Worm (Caenorhabditis elegans) whole organism, midembryonic: Measurements from ENCODE around the gene prp-3.

Experiments
- T22C8.4 ChIP-seq: fragments of 200-800 bp; sonication (Bioruptor generic); IDR thresholded peaks from 2 replicates; pipeline ENCODE4 v1.3.6; 2022; ENCODE audit warnings: missing genetic modification characterization, missing compliant biosample characterization
- cog-1 ChIP-seq: sonication (generic microtip); optimal IDR thresholded peaks from 2 replicates; lab custom pipeline; 2016; ENCODE audit warnings: missing genetic modification characterization, missing compliant biosample characterization
- flt-1 ChIP-seq: fragments of 200-800 bp; sonication (Bioruptor generic); IDR thresholded peaks from 2 replicates; pipeline ENCODE4 v1.3.6; 2022; ENCODE audit warnings: missing genetic modification characterization, missing compliant biosample characterization
- klf-2 ChIP-seq: fragments of 200-800 bp; sonication (Bioruptor generic); conservative IDR thresholded peaks from 2 replicates; pipeline ENCODE4 v1.3.6; 2022; ENCODE audit warnings: missing genetic modification reagents, missing genetic modification characterization, missing compliant biosample characterization
- med-1 ChIP-seq: sonication (generic microtip); optimal IDR thresholded peaks from 2 replicates; lab custom pipeline; 2017; ENCODE audit warnings: missing genetic modification characterization, mild to moderate bottlenecking, missing compliant biosample characterization, antibody characterized with exemption, missing genetic modification reagents; ENCODE audit not compliant: insufficient read depth
- ref-1 ChIP-seq: fragments of 200-800 bp; sonication (Bioruptor generic); conservative IDR thresholded peaks from 2 replicates; pipeline ENCODE4 v1.3.6; 2022; ENCODE audit warnings: missing genetic modification reagents, missing genetic modification characterization, missing compliant biosample characterization
- tab-1 ChIP-seq: fragments of 200-800 bp; sonication (Bioruptor generic); IDR thresholded peaks from 2 replicates; pipeline ENCODE4 v1.3.6; 2022; ENCODE audit warnings: missing genetic modification characterization, missing compliant biosample characterization
- ztf-23 ChIP-seq: fragments of 200-800 bp; sonication (Bioruptor generic); IDR thresholded peaks from 2 replicates; pipeline ENCODE4 v1.3.6; 2022; ENCODE audit warnings: missing genetic modification reagents, missing genetic modification characterization, missing compliant biosample characterization
- ztf-29 ChIP-seq: fragments of 200-800 bp; sonication (Bioruptor generic); IDR thresholded peaks from 2 replicates; pipeline ENCODE4 v1.3.6; 2022; ENCODE audit warnings: missing genetic modification reagents, missing genetic modification characterization, missing compliant biosample characterization

prp-3 gene

ce11 chrIII:10386476-10386875 is 41.3 kb downstream of the prp-3 start, which contains the start of gene C38H2.3:
C38H2.3 (minus strand) TSS chrIII:10386576.
- TF ChIP-seq ztf-23: no peak
- no peak for TF ChIP-seq T22C8.4 (GFP tag; lab: Robert Waterston, UW)
- no peak for TF ChIP-seq flt-1
- no peak for TF ChIP-seq med-1 (GFP tag; lab: Kevin White, UChicago)
- TF ChIP-seq klf-2 (GFP tag; lab: Robert Waterston, UW): no peak
- TF ChIP-seq cog-1: no peak
- TF ChIP-seq tab-1 (GFP tag; lab: Robert Waterston, UW): no peak

ce11 chrIII:10383804-10384203 is 44.0 kb downstream of the prp-3 start:
- TF ChIP-seq tab-1 (GFP tag; lab: Robert Waterston, UW): no peak
- TF ChIP-seq ztf-23: no peak

DNA sequence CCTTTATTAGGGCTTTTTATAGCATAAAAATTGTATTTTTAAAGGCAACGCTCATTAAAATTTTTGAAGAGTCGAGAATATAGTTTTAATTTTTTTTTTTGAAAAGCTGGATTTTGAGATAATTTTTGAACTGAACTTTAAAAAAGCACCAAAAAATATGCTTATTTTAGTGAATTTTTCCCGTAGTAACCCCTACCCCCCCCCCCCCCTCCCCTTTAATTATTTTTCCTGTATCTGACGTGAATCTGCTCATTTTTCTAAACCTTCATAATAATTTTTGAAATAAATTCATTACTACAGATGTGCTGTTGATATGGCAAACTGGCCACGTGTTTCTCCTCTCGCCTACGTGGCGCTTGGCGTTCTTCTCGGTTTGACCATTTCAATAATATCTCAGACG is 46.3 kb downstream of the prp-3 start, which contains the start of gene C38H2.2:
Gene C38H2.2, plus strand, starts transcription at position 301 of the 400 bp plus-strand sequence.
- no peak for TF ChIP-seq ref-1 (GFP tag; lab: Robert Waterston, UW)
- no peak for TF ChIP-seq klf-2 (GFP tag; lab: Robert Waterston, UW)
- no peak for TF ChIP-seq med-1 (GFP tag; lab: Kevin White, UChicago)
- TF ChIP-seq ztf-29 (GFP tag; lab: Robert Waterston, UW): no peak
- TF ChIP-seq tab-1 (GFP tag; lab: Robert Waterston, UW): no peak
- no peak for TF ChIP-seq T22C8.4 (GFP tag; lab: Robert Waterston, UW)
- no peak for TF ChIP-seq ztf-23
- TF ChIP-seq flt-1: no peak
- no peak for TF ChIP-seq cog-1

DNA sequence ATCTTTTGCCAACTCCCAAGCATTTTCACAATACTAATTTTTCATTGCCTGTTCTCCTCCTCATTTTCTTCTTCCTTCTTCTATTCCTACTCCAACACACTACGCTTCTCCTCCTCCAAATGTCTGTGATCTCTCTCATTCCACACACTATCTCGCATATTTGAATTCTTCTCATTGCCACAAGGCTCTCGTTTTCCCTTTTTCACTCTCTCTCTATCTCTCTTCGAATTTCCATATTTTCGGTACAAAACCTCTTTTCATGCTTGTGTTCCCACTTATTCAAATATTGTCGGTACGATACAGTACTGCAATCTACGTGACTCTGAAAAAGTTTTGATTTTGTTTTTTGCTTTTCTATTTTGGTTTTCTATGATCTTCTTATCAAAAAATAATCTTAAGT is 47.1 kb downstream of the prp-3 start:
- TF ChIP-seq cog-1: no peak
- TF ChIP-seq T22C8.4 (GFP tag; lab: Robert Waterston, UW): no peak
- TF ChIP-seq klf-2 (GFP tag; lab: Robert Waterston, UW): no peak

ce11 chrIII:10379632-10380031 is 48.1 kb downstream of the prp-3 start:
- TF ChIP-seq ztf-23 (no peak), klf-2 (GFP tag; lab: Robert Waterston, UW) (no peak), cog-1 (no peak), tab-1 (GFP tag; lab: Robert Waterston, UW) (no peak), med-1 (GFP tag; lab: Kevin White, UChicago) (no peak), T22C8.4 (GFP tag; lab: Robert Waterston, UW) (no peak)

- TF ChIP-seq flt-1: no peak
- no peak for TF ChIP-seq tab-1 (GFP tag; lab: Robert Waterston, UW)
These were observed 48.9 kb downstream of the prp-3 start for ce11 chrIII:10378899-10379298.

DNA sequence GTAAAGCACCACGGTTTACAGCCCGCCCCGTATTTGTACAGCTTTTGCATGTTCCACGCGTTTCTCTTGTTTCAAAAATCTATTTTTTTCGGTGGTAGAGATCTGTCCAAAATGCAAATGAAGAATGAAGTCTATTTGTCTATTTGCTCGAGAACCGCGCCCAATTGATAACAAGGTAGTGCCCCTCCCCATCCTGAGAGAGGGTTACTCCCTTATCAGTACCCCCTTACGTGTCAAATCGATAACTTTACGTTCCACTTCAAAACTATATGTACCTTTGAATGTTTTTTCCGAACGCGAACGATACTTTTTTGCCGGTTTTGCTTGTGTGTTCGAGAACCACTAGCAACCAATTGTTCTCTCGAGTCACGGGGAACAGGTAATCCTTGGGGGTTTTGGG is 51.7 kb downstream of the prp-3 start:
- TF ChIP-seq ztf-23: no peak
- no peak for TF ChIP-seq ref-1 (GFP tag; lab: Robert Waterston, UW)
- TF ChIP-seq cog-1: no peak
- no peak for TF ChIP-seq klf-2 (GFP tag; lab: Robert Waterston, UW)
- TF ChIP-seq med-1 (GFP tag; lab: Kevin White, UChicago): no peak
- TF ChIP-seq tab-1 (GFP tag; lab: Robert Waterston, UW): no peak
- no peak for TF ChIP-seq T22C8.4 (GFP tag; lab: Robert Waterston, UW)
- no peak for TF ChIP-seq ztf-29 (GFP tag; lab: Robert Waterston, UW)
- no peak for TF ChIP-seq flt-1
